Worm (Caenorhabditis elegans) whole organism, L4/young adult: ENCODE data around the gene ndx-6.

Experiments
- dao-5 ChIP-seq: sonication (generic microtip); optimal IDR thresholded peaks from 2 replicates; lab custom pipeline; 2016; ENCODE audit warnings: missing genotype, missing genetic modification characterization, moderate library complexity, missing compliant biosample characterization
- him-1 ChIP-seq: sonication (generic microtip); optimal IDR thresholded peaks from 2 replicates; lab custom pipeline; 2016; ENCODE audit warnings: missing genotype, missing genetic modification reagents, missing genetic modification characterization, missing compliant biosample characterization

ce11 chrII:5423832-5424231, 34.2 kb upstream of the ndx-6 start, which contains the start of gene F07F6.7:
- TF ChIP-seq him-1 (no peak), dao-5 (no peak)
